Fruit fly (Drosophila melanogaster): ENCODE results near the gene muc.

Gene muc

DNA sequence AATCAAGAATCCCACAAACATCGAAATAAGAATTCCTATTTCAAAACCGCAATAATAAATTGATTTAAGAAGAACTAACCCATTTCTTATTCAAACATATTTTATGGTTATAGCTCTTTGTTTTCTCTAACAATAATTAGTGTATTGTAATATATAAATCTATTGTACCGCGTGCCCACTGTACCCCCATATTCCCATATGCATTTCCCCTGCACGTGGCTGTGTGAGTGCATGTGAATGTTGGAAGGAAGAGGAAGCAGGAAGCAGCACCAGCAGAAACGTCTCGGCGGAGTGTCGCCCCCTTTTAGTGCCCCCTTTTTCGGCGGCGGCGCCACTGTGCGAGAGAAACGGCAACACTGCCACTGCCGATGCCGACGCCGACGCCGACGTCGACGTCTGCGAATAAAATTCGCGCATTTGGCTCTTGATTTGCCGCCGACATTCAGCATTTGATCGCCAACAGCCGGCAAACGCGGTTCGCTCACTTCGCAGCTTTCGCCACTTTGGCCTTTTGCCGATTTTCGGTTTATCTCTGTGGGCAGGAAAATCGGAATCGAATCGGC is 3.3 kb upstream of the muc start (continued):
- TF ChIP-seq ken (GFP tag; IDR thresholded peaks at IDR 0.05) (0 out of 3 replicates have a peak, but pooled peaks have one; percentile 46), CG8281 (tag; optimal IDR thresholded peaks at IDR 0.05) (no peak), slou (GFP tag; optimal IDR thresholded peaks at IDR 0.05) (no peak), CG6813 (GFP tag; optimal IDR thresholded peaks at IDR 0.05) (no peak), lov (optimal IDR thresholded peaks at IDR 0.05) (no peak), lov (GFP tag; IDR thresholded peaks at IDR 0.05) (no peak), sim (GFP tag; IDR thresholded peaks at IDR 0.05) (no peak), Hr39 (optimal IDR thresholded peaks at IDR 0.05) (no peak), ttk (GFP tag; IDR thresholded peaks at IDR 0.05) (no peak), gsb-n (tag; optimal IDR thresholded peaks at IDR 0.05) (no peak), ato (GFP tag; IDR thresholded peaks at IDR 0.05; ENCODE audit: partially characterized antibody) (no peak), CG17328 (GFP tag; IDR thresholded peaks at IDR 0.05) (no peak; the same call in 1 of the 2 replicates), CG17612 (GFP tag; IDR thresholded peaks at IDR 0.05) (no peak), Neu2 (GFP tag; optimal IDR thresholded peaks at IDR 0.05; ENCODE audit: borderline replicate concordance) (no peak), CG10209 (GFP tag; optimal IDR thresholded peaks at IDR 0.05) (peak; percentile 7), CG14965 (GFP tag; optimal IDR thresholded peaks at IDR 0.05; ENCODE audit: borderline replicate concordance) (no peak), CG11504 (tag; optimal IDR thresholded peaks at IDR 0.05) (peak; percentile 3), chn (GFP tag; optimal IDR thresholded peaks at IDR 0.05) (no peak), twi (tag; optimal IDR thresholded peaks at IDR 0.05) (peak; percentile 1), hbn (GFP tag; IDR thresholded peaks at IDR 0.05; ENCODE audit: partially characterized antibody) (no peak), onecut (GFP tag; IDR thresholded peaks at IDR 0.05) (no peak), MBD-R2 (GFP tag; IDR thresholded peaks at IDR 0.05) (peak; percentile 38; the same call in 1 of the 2 replicates), vnd (GFP tag; IDR thresholded peaks at IDR 0.05; ENCODE audit: partially characterized antibody) (no peak), CG8089 (GFP tag; optimal IDR thresholded peaks at IDR 0.05) (no peak), bowl (GFP tag; IDR thresholded peaks at IDR 0.05) (no peak), CG18262 (tag; optimal IDR thresholded peaks at IDR 0.05) (no peak), Hr3 (GFP tag; optimal IDR thresholded peaks at IDR 0.05) (no peak), CG12236 (GFP tag; optimal IDR thresholded peaks at IDR 0.05) (no peak), CG3407 (GFP tag; optimal IDR thresholded peaks at IDR 0.05) (no peak), Bteb2 (GFP tag; optimal IDR thresholded peaks at IDR 0.05) (no peak), Dbx (GFP tag; IDR thresholded peaks at IDR 0.05) (peak; percentile 74), BtbVII (GFP tag; optimal IDR thresholded peaks at IDR 0.05) (no peak), Aef1 (GFP tag; IDR thresholded peaks at IDR 0.05) (no peak), CG10274 (GFP tag; optimal IDR thresholded peaks at IDR 0.05) (no peak), HmgD (GFP tag; optimal IDR thresholded peaks at IDR 0.05) (no peak), CG16779 (GFP tag; IDR thresholded peaks at IDR 0.05) (0 out of 2 replicates have a peak, but pooled peaks have one; percentile 16), CG13296 (GFP tag; optimal IDR thresholded peaks at IDR 0.05) (no peak), CG1832 (GFP tag; optimal IDR thresholded peaks at IDR 0.05) (peak; percentile 49), mld (GFP tag; IDR thresholded peaks at IDR 0.05; ENCODE audit: partially characterized antibody) (no peak), cwo (GFP tag; optimal IDR thresholded peaks at IDR 0.05) (peak; percentile 60), ab (GFP tag; optimal IDR thresholded peaks at IDR 0.05) (no peak), C15 (GFP tag; IDR thresholded peaks at IDR 0.05) (no peak), TFAM (GFP tag; optimal IDR thresholded peaks at IDR 0.05) (no peak), trem (tag; optimal IDR thresholded peaks at IDR 0.05) (no peak), CG1024 (GFP tag; IDR thresholded peaks at IDR 0.05) (0 out of 2 replicates have a peak, but pooled peaks have one; percentile 30), cg (GFP tag; optimal IDR thresholded peaks at IDR 0.05) (no peak), cas (GFP tag; IDR thresholded peaks at IDR 0.05) (no peak), CG15011 (GFP tag; optimal IDR thresholded peaks at IDR 0.05) (no peak), CG10431 (GFP tag; optimal IDR thresholded peaks at IDR 0.05) (no peak), nmo (GFP tag; optimal IDR thresholded peaks at IDR 0.05) (peak; percentile 17), gsb (GFP tag; IDR thresholded peaks at IDR 0.05) (0 out of 2 replicates have a peak, but pooled peaks have one; percentile 36)

All from whole organism, embryonic.